Worm (Caenorhabditis elegans) whole organism, L3 larva: ENCODE measurements around the gene M116.5.

Source experiments
- ZK546.5 ChIP-seq: sonication (generic microtip); optimal IDR thresholded peaks from 2 replicates; lab custom pipeline; 2017; ENCODE audit warnings: missing biosample characterization, missing genetic modification characterization
- elt-1 ChIP-seq: fragments of 150-350 bp; optimal IDR thresholded peaks from 2 replicates; lab custom pipeline; 2014; ENCODE audit warnings: missing biosample characterization, missing genetic modification characterization
- elt-3 ChIP-seq, 3 experiments: fragments of 150-350 bp in 1 of 3; sonication (generic microtip) in 2 of 3; optimal IDR thresholded peaks; 2 replicates in 2 of 3; 4 replicates in 1 of 3; lab custom pipeline; 2014 to 2017; ENCODE audit warnings: missing biosample characterization in 3 of 3, missing genetic modification characterization in 3 of 3
- lin-15B ChIP-seq: fragments of 150-350 bp; optimal IDR thresholded peaks from 2 replicates; lab custom pipeline; 2014; ENCODE audit warnings: missing biosample characterization, missing genetic modification characterization
- mdl-1 ChIP-seq: fragments of 150-350 bp; optimal IDR thresholded peaks from 2 replicates; lab custom pipeline; 2014; ENCODE audit warnings: missing biosample characterization, missing genetic modification characterization
- nhr-25 ChIP-seq: sonication (generic microtip); optimal IDR thresholded peaks from 2 replicates; lab custom pipeline; 2017; ENCODE audit warnings: missing biosample characterization, missing genetic modification characterization

DNA sequence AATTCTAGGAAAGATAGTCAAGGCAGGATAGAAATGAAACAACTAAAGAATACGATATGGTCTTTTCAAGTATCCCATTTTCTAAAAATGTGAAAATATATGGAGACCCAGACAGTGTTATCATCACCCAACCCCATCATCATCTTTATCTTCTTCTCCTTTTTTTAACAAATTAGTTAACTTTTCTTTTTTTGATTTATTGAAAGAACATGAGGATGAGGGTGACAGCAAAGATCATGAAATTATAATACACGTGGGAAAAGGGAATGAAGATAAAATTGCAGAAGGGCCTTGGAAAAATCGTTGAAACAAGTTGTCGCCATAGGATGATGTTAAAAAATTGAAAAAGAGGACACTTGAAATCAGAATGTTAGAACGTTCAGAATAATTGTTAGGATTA, 43.3 kb upstream of the M116.5 start:
- TF ChIP-seq ZK546.5 (tag; lab: Kevin White, UChicago) (no peak), elt-3 (tag; optimal IDR thresholded peaks at IDR 0.05; lab: Kevin White, UChicago) (no peak), lin-15B (tag; lab: Kevin White, UChicago) (no peak), nhr-25 (no peak), mdl-1 (tag; lab: Kevin White, UChicago) (no peak), elt-1 (tag; lab: Kevin White, UChicago) (no peak)
